Worm (Caenorhabditis elegans): ENCODE data around the gene dpff-1.

DNA sequence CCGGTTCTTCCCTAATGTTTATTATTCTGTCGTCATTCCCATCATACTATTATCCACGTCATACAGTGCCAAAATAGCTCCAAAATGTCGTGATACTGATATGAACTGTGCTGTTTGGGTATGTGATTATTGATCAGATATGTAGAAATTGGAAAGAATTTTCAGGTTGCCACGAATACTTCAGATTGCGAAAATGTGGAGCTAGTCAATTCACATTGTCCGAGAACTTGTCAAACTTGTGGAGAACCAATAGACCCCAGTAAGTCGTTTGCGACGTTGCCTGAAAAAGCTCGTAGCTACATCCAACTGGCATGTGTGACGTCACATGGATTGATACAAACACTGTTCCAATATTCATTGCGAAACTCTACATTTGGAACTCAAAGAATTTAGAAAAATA, 21.7 kb downstream of the dpff-1 start:
- TF ChIP-seq ceh-30 (tag; optimal IDR thresholded peaks at IDR 0.05) (no peak), unc-55 (GFP tag; optimal IDR thresholded peaks at IDR 0.05) (no peak), elt-2 (tag; optimal IDR thresholded peaks at IDR 0.05) (no peak), ceh-14 (tag; optimal IDR thresholded peaks at IDR 0.05) (no peak), tbx-7 (tag; optimal IDR thresholded peaks at IDR 0.05) (no peak), odd-2 (tag; optimal IDR thresholded peaks at IDR 0.05) (no peak), tbx-2 (tag; optimal IDR thresholded peaks at IDR 0.05) (no peak), pqm-1 (tag; optimal IDR thresholded peaks at IDR 0.05) (no peak)
